Fruit fly (Drosophila melanogaster) whole organism, embryonic: ENCODE data around the gene Pvr.

Experiments
- Abd-B ChIP-seq: fragments of 200-800 bp; sonication (Bioruptor generic); optimal IDR thresholded peaks from 2 replicates; lab custom pipeline; 2018; ENCODE audit warnings: missing biosample characterization, mild to moderate bottlenecking, missing genetic modification characterization, moderate library complexity
- Adf1 ChIP-seq: fragments of 200-800 bp; sonication (Bioruptor generic); IDR thresholded peaks from 2 replicates; pipeline ENCODE4 v1.3.6; 2022; ENCODE audit warnings: missing biosample characterization, missing genetic modification characterization
- Antp ChIP-seq: fragments of 200-800 bp; sonication (Bioruptor generic); optimal IDR thresholded peaks from 3 replicates; lab custom pipeline; 2016; ENCODE audit warnings: missing biosample characterization, missing genetic modification characterization
- Atf3 ChIP-seq: fragments of 200-800 bp; sonication (Bioruptor generic); optimal IDR thresholded peaks from 3 replicates; lab custom pipeline; 2016; ENCODE audit warnings: missing biosample characterization, missing genetic modification characterization
- CG10431 ChIP-seq: fragments of 200-800 bp; sonication (Bioruptor generic); optimal IDR thresholded peaks from 3 replicates; lab custom pipeline; 2018; ENCODE audit warnings: missing biosample characterization, mild to moderate bottlenecking, missing genetic modification characterization
- CG11504 ChIP-seq: fragments of 200-800 bp; sonication (Bioruptor generic); optimal IDR thresholded peaks from 3 replicates; lab custom pipeline; 2019; ENCODE audit warnings: missing biosample characterization, mild to moderate bottlenecking, missing genetic modification characterization, moderate library complexity
- CG12769 ChIP-seq: fragments of 200-800 bp; sonication (Bioruptor generic); optimal IDR thresholded peaks from 2 replicates; lab custom pipeline; 2019; ENCODE audit warnings: missing biosample characterization, mild to moderate bottlenecking, missing genetic modification characterization, moderate library complexity
- CG13287 ChIP-seq: fragments of 200-800 bp; sonication (Bioruptor generic); IDR thresholded peaks from 2 replicates; pipeline ENCODE4 v1.3.6; 2022; ENCODE audit warnings: missing biosample characterization, missing genetic modification characterization; ENCODE audit not compliant: partially characterized antibody
- CG13424 ChIP-seq: fragments of 200-800 bp; sonication (Bioruptor generic); optimal IDR thresholded peaks from 2 replicates; lab custom pipeline; 2019; ENCODE audit warnings: missing biosample characterization, mild to moderate bottlenecking, missing genetic modification characterization, moderate library complexity
- CG14667 ChIP-seq: fragments of 200-800 bp; sonication (Bioruptor generic); IDR thresholded peaks from 2 replicates; pipeline ENCODE4 v1.3.6; 2022; ENCODE audit warnings: missing biosample characterization, missing genetic modification characterization
- CG16813 ChIP-seq: fragments of 200-800 bp; sonication (Bioruptor generic); IDR thresholded peaks from 3 replicates; pipeline ENCODE4 v1.3.6; 2022; ENCODE audit warnings: missing biosample characterization, missing genetic modification characterization; ENCODE audit not compliant: partially characterized antibody
- CG18011 ChIP-seq: fragments of 200-800 bp; sonication (Bioruptor generic); optimal IDR thresholded peaks from 2 replicates; lab custom pipeline; 2017; ENCODE audit warnings: missing biosample characterization, missing genetic modification characterization, mild to moderate bottlenecking, moderate library complexity, missing genotype
- CG18262 ChIP-seq: fragments of 200-800 bp; optimal IDR thresholded peaks from 3 replicates; lab custom pipeline; 2019; ENCODE audit warnings: missing biosample characterization, mild to moderate bottlenecking, missing genetic modification characterization, moderate library complexity
- CG18599 ChIP-seq: fragments of 200-800 bp; sonication (Bioruptor generic); optimal IDR thresholded peaks from 3 replicates; lab custom pipeline; 2017; ENCODE audit warnings: missing biosample characterization, missing genetic modification characterization, mild to moderate bottlenecking, moderate library complexity, missing genetic modification reagents
- CG2202 ChIP-seq: fragments of 200-800 bp; sonication (Bioruptor generic); optimal IDR thresholded peaks from 2 replicates; lab custom pipeline; 2018; ENCODE audit warnings: missing biosample characterization, mild to moderate bottlenecking, missing genetic modification characterization
- CG2889 ChIP-seq: fragments of 200-800 bp; sonication (Bioruptor generic); IDR thresholded peaks from 3 replicates; pipeline ENCODE4 v1.3.6; 2022; ENCODE audit warnings: missing biosample characterization, missing genetic modification characterization
- CG30020 ChIP-seq: fragments of 200-800 bp; optimal IDR thresholded peaks from 2 replicates; lab custom pipeline; 2019; ENCODE audit warnings: missing biosample characterization, mild to moderate bottlenecking, missing genetic modification characterization, moderate library complexity
- CG33557 ChIP-seq: fragments of 200-800 bp; sonication (Bioruptor generic); optimal IDR thresholded peaks from 2 replicates; lab custom pipeline; 2019; ENCODE audit warnings: missing biosample characterization, mild to moderate bottlenecking, missing genetic modification characterization, moderate library complexity
- CG3847 ChIP-seq: fragments of 200-800 bp; sonication (Bioruptor generic); IDR thresholded peaks from 2 replicates; pipeline ENCODE4 v1.3.6; 2022; ENCODE audit warnings: missing biosample characterization, missing genetic modification characterization
- CG43689 ChIP-seq: fragments of 200-800 bp; sonication (Bioruptor generic); IDR thresholded peaks from 2 replicates; pipeline ENCODE4 v1.3.6; 2022; ENCODE audit warnings: missing biosample characterization, missing genetic modification characterization
- CG4820 ChIP-seq: fragments of 200-800 bp; sonication (Bioruptor generic); optimal IDR thresholded peaks from 3 replicates; lab custom pipeline; 2016; ENCODE audit warnings: missing biosample characterization, missing genetic modification characterization
- CG6175 ChIP-seq: fragments of 200-800 bp; sonication (Bioruptor generic); IDR thresholded peaks from 3 replicates; pipeline ENCODE4 v1.3.6; 2022; ENCODE audit warnings: missing biosample characterization, missing genetic modification characterization
- CG6791 ChIP-seq: fragments of 200-800 bp; sonication (Bioruptor generic); IDR thresholded peaks from 3 replicates; pipeline ENCODE4 v1.3.6; 2022; ENCODE audit warnings: missing biosample characterization, missing genetic modification characterization; ENCODE audit not compliant: partially characterized antibody
- CG9215 ChIP-seq: fragments of 200-800 bp; sonication (Bioruptor generic); IDR thresholded peaks from 2 replicates; pipeline ENCODE4 v1.3.6; 2022; ENCODE audit warnings: missing biosample characterization, missing genetic modification characterization
- CHES-1-like ChIP-seq: fragments of 200-800 bp; sonication (Bioruptor generic); optimal IDR thresholded peaks from 2 replicates; lab custom pipeline; 2016; ENCODE audit warnings: missing biosample characterization, missing genetic modification characterization
- Dref ChIP-seq: fragments of 200-800 bp; sonication (Bioruptor generic); IDR thresholded peaks from 2 replicates; pipeline ENCODE4 v1.3.6; 2022; ENCODE audit warnings: missing biosample characterization, missing genetic modification characterization
- Ets65A ChIP-seq: fragments of 200-800 bp; sonication (Bioruptor generic); peaks from one replicate; lab custom pipeline; 2016; ENCODE audit warnings: missing biosample characterization, missing genetic modification characterization
- Fer1 ChIP-seq: fragments of 200-800 bp; sonication (Bioruptor generic); optimal IDR thresholded peaks from 2 replicates; lab custom pipeline; 2017; ENCODE audit warnings: missing biosample characterization, mild to moderate bottlenecking, missing genetic modification characterization
- GATAe ChIP-seq: fragments of 200-800 bp; sonication (Bioruptor generic); conservative IDR thresholded peaks from 2 replicates; pipeline ENCODE4 v1.3.6; 2022; ENCODE audit warnings: missing biosample characterization, missing genetic modification characterization
- HLHmδ ChIP-seq: fragments of 200-800 bp; sonication (Bioruptor generic); optimal IDR thresholded peaks from 2 replicates; lab custom pipeline; 2018; ENCODE audit warnings: missing biosample characterization, mild to moderate bottlenecking, missing genetic modification characterization, moderate library complexity
- Hand ChIP-seq: fragments of 200-800 bp; sonication (Bioruptor generic); optimal IDR thresholded peaks from 2 replicates; lab custom pipeline; 2017; ENCODE audit warnings: mild to moderate bottlenecking, missing biosample characterization, missing genetic modification reagents, missing genetic modification characterization
- Hr39 ChIP-seq: fragments of >200 bp; optimal IDR thresholded peaks from 2 replicates; lab custom pipeline; 2017
- Lim3 ChIP-seq: fragments of 200-800 bp; sonication (Bioruptor generic); IDR thresholded peaks from 2 replicates; pipeline ENCODE4 v1.3.6; 2022; ENCODE audit warnings: missing biosample characterization, missing genetic modification characterization
- Mrtf ChIP-seq: fragments of 200-800 bp; sonication (Bioruptor generic); IDR thresholded peaks from 3 replicates; pipeline ENCODE4 v1.3.6; 2022; ENCODE audit warnings: missing biosample characterization, missing genetic modification characterization
- Optix ChIP-seq: fragments of 200-800 bp; sonication (Bioruptor generic); IDR thresholded peaks from 3 replicates; pipeline ENCODE4 v1.3.6; 2022; ENCODE audit warnings: missing biosample characterization, missing genetic modification characterization
- Vsx1 ChIP-seq: fragments of 200-800 bp; sonication (Bioruptor generic); optimal IDR thresholded peaks from 2 replicates; lab custom pipeline; 2017; ENCODE audit warnings: missing biosample characterization, mild to moderate bottlenecking, missing genetic modification characterization, missing genetic modification reagents
- al ChIP-seq: fragments of 200-800 bp; sonication (Bioruptor generic); IDR thresholded peaks from 2 replicates; pipeline ENCODE4 v1.3.6; 2022; ENCODE audit warnings: missing biosample characterization, missing genetic modification characterization
- bab2 ChIP-seq: fragments of 200-800 bp; sonication (Bioruptor generic); optimal IDR thresholded peaks from 2 replicates; lab custom pipeline; 2016; ENCODE audit warnings: missing biosample characterization, missing genetic modification characterization
- cg ChIP-seq: fragments of 200-800 bp; sonication (Bioruptor generic); optimal IDR thresholded peaks from 3 replicates; lab custom pipeline; 2019; ENCODE audit warnings: missing biosample characterization, mild to moderate bottlenecking, missing genetic modification characterization, moderate library complexity
- cwo ChIP-seq: fragments of 200-800 bp; sonication (Bioruptor generic); optimal IDR thresholded peaks from 3 replicates; lab custom pipeline; 2017; ENCODE audit warnings: missing biosample characterization, missing genetic modification characterization, mild to moderate bottlenecking, moderate library complexity, missing genetic modification reagents
- danr ChIP-seq: fragments of 200-800 bp; sonication (Bioruptor generic); IDR thresholded peaks from 2 replicates; pipeline ENCODE4 v1.3.6; 2022; ENCODE audit warnings: missing biosample characterization, missing genetic modification characterization
- gt ChIP-seq: fragments of 200-800 bp; sonication (Bioruptor generic); IDR thresholded peaks from 2 replicates; pipeline ENCODE4 v1.3.6; 2022; ENCODE audit warnings: missing biosample characterization, missing genetic modification characterization
- luna ChIP-seq: fragments of 200-800 bp; sonication (Bioruptor generic); optimal IDR thresholded peaks from 2 replicates; lab custom pipeline; 2016; ENCODE audit warnings: missing biosample characterization, missing genetic modification characterization
- onecut ChIP-seq: fragments of 200-800 bp; sonication (Bioruptor generic); IDR thresholded peaks from 2 replicates; pipeline ENCODE4 v1.3.6; 2022; ENCODE audit warnings: missing biosample characterization, missing genetic modification characterization
- rib ChIP-seq: fragments of 200-800 bp; sonication (Bioruptor generic); IDR thresholded peaks from 2 replicates; pipeline ENCODE4 v1.3.6; 2022; ENCODE audit warnings: missing biosample characterization, missing genetic modification characterization
- sob ChIP-seq: fragments of 200-800 bp; sonication (Bioruptor generic); IDR thresholded peaks from 2 replicates; pipeline ENCODE4 v1.3.6; 2022; ENCODE audit warnings: missing biosample characterization, missing genetic modification characterization
- trh ChIP-seq: fragments of 200-800 bp; sonication (Bioruptor generic); optimal IDR thresholded peaks from 2 replicates; lab custom pipeline; 2016; ENCODE audit warnings: missing biosample characterization, missing genetic modification characterization

The Pvr gene

dm6 chr2L:8279400-8280065 lies 39.9 kb upstream of the Pvr start (continued):
- TF ChIP-seq bab2 (GFP tag; lab: Kevin White, UChicago), result peak; percentile 58
- no peak for TF ChIP-seq Dref
- peak; percentile 20 for TF ChIP-seq CG18599 (GFP tag; lab: Kevin White, UChicago)
- TF ChIP-seq Hand, result no peak
- TF ChIP-seq cwo (GFP tag; lab: Kevin White, UChicago), result no peak
- no peak for TF ChIP-seq CG9215 (GFP tag; lab: Robert Waterston, UW)
- TF ChIP-seq sob, result peak; percentile 6; the same call in 1 of the 2 replicates
- no peak for TF ChIP-seq CG6175 (GFP tag; lab: Robert Waterston, UW)
- peak; percentile 56 for TF ChIP-seq CG13424 (tag; lab: Kevin White, UChicago)
- peak; percentile 32; the same call in 1 of the 2 replicates for TF ChIP-seq CG3847 (GFP tag; lab: Robert Waterston, UW)
- no peak for TF ChIP-seq Hr39 (lab: Kevin White, UChicago)
- TF ChIP-seq CG10431 (GFP tag; lab: Kevin White, UChicago), result peak; percentile 7
- TF ChIP-seq Fer1 (GFP tag; lab: Kevin White, UChicago), result no peak
- peak; percentile 32 for TF ChIP-seq Vsx1
- no peak for TF ChIP-seq Antp (GFP tag; lab: Kevin White, UChicago)
- TF ChIP-seq gt (GFP tag; lab: Robert Waterston, UW), result no peak
- no peak for TF ChIP-seq CG18011 (GFP tag; lab: Kevin White, UChicago)
- no peak for TF ChIP-seq Optix
- TF ChIP-seq HLHmδ (GFP tag; lab: Kevin White, UChicago), result no peak
- no peak for TF ChIP-seq al (GFP tag; lab: Robert Waterston, UW)
- TF ChIP-seq rib (GFP tag; lab: Robert Waterston, UW), result no peak
- TF ChIP-seq CG30020 (tag; lab: Kevin White, UChicago), result peak; percentile 20
- TF ChIP-seq Adf1 (GFP tag; lab: Robert Waterston, UW), result no peak
- TF ChIP-seq danr (GFP tag; lab: Robert Waterston, UW), result no peak
- TF ChIP-seq CG6791 (GFP tag; lab: Robert Waterston, UW), result no peak
- peak; percentile 36 for TF ChIP-seq Abd-B (GFP tag; lab: Kevin White, UChicago)
- TF ChIP-seq CG2202 (tag; lab: Kevin White, UChicago), result peak; percentile 82
- no peak for TF ChIP-seq cg (GFP tag; lab: Kevin White, UChicago)
- TF ChIP-seq CG4820 (GFP tag; lab: Kevin White, UChicago), result peak; percentile 74
- no peak for TF ChIP-seq CG12769
- TF ChIP-seq Mrtf, result no peak
- peak; percentile 79 for TF ChIP-seq Ets65A (GFP tag; lab: Kevin White, UChicago)
- no peak for TF ChIP-seq CG14667 (GFP tag; lab: Robert Waterston, UW)
- TF ChIP-seq CG13287, result no peak
- no peak for TF ChIP-seq CG43689 (GFP tag; lab: Robert Waterston, UW)
- TF ChIP-seq CG18262 (tag; lab: Kevin White, UChicago), result peak; percentile 89
- TF ChIP-seq CHES-1-like (GFP tag; lab: Kevin White, UChicago), result peak; percentile 27
- peak; percentile 59 for TF ChIP-seq CG11504
- no peak for TF ChIP-seq luna (GFP tag; lab: Kevin White, UChicago)
- no peak for TF ChIP-seq trh (GFP tag; lab: Kevin White, UChicago)
- no peak for TF ChIP-seq Lim3 (GFP tag; lab: Robert Waterston, UW)
- no peak for TF ChIP-seq CG16813
- TF ChIP-seq CG33557 (GFP tag; lab: Kevin White, UChicago), result peak; percentile 88
- no peak for TF ChIP-seq CG2889 (GFP tag; lab: Robert Waterston, UW)
- TF ChIP-seq onecut (GFP tag; lab: Robert Waterston, UW), result peak; percentile 63
- TF ChIP-seq GATAe (GFP tag; lab: Robert Waterston, UW), result no peak
- peak; percentile 56 for TF ChIP-seq Atf3 (GFP tag; lab: Kevin White, UChicago)
